Fruit fly (Drosophila melanogaster) whole organism, embryonic: ENCODE data around the gene CG5188.

Experiments used
- Abd-B ChIP-seq: fragments of 200-800 bp; sonication (Bioruptor generic); optimal IDR thresholded peaks from 2 replicates; lab custom pipeline; 2018; ENCODE audit warnings: missing biosample characterization, mild to moderate bottlenecking, missing genetic modification characterization, moderate library complexity
- Aef1 ChIP-seq: fragments of 200-800 bp; sonication (Bioruptor generic); IDR thresholded peaks from 3 replicates; pipeline ENCODE4 v1.3.6; 2022; ENCODE audit warnings: missing biosample characterization, missing genetic modification characterization
- CG11085 ChIP-seq: fragments of 200-800 bp; sonication (Bioruptor generic); IDR thresholded peaks from 2 replicates; pipeline ENCODE4 v1.3.6; 2022; ENCODE audit warnings: missing biosample characterization, missing genetic modification characterization
- CG11398 ChIP-seq: fragments of 200-800 bp; sonication (Bioruptor generic); optimal IDR thresholded peaks from 2 replicates; lab custom pipeline; 2016; ENCODE audit warnings: missing biosample characterization, missing genetic modification characterization
- CG11560 ChIP-seq: fragments of 200-800 bp; sonication (Bioruptor generic); IDR thresholded peaks from 3 replicates; pipeline ENCODE4 v1.3.6; 2022; ENCODE audit warnings: missing biosample characterization, missing genetic modification characterization
- CG13775 ChIP-seq: fragments of 200-800 bp; sonication (Bioruptor generic); optimal IDR thresholded peaks from 3 replicates; lab custom pipeline; 2017; ENCODE audit warnings: missing biosample characterization, mild to moderate bottlenecking, missing genetic modification characterization
- CG15073 ChIP-seq: fragments of 200-800 bp; sonication (Bioruptor generic); optimal IDR thresholded peaks from 2 replicates; lab custom pipeline; 2016; ENCODE audit warnings: missing biosample characterization, missing genetic modification characterization
- CG17385 ChIP-seq: fragments of 200-800 bp; sonication (Bioruptor generic); optimal IDR thresholded peaks from 3 replicates; lab custom pipeline; 2018; ENCODE audit warnings: missing biosample characterization, mild to moderate bottlenecking, missing genetic modification characterization
- CG17568 ChIP-seq: fragments of 200-800 bp; sonication (Bioruptor generic); optimal IDR thresholded peaks from 2 replicates; lab custom pipeline; 2018; ENCODE audit warnings: missing biosample characterization, mild to moderate bottlenecking, missing genetic modification characterization, moderate library complexity
- CG17612 ChIP-seq: fragments of 200-800 bp; sonication (Bioruptor generic); IDR thresholded peaks from 2 replicates; pipeline ENCODE4 v1.3.6; 2022; ENCODE audit warnings: missing biosample characterization, missing genetic modification characterization
- CG17802 ChIP-seq: fragments of 200-800 bp; sonication (Bioruptor generic); optimal IDR thresholded peaks from 2 replicates; lab custom pipeline; 2018; ENCODE audit warnings: missing biosample characterization, mild to moderate bottlenecking, missing genetic modification characterization, moderate library complexity
- CG18476 ChIP-seq: fragments of 200-800 bp; sonication (Bioruptor generic); optimal IDR thresholded peaks from 2 replicates; lab custom pipeline; 2016; ENCODE audit warnings: missing biosample characterization, mild to moderate bottlenecking, missing genetic modification characterization
- CG32532 ChIP-seq: fragments of 200-800 bp; sonication (Bioruptor generic); IDR thresholded peaks from 2 replicates; pipeline ENCODE4 v1.3.6; 2022; ENCODE audit warnings: missing biosample characterization, missing genetic modification characterization
- CG3838 ChIP-seq: fragments of 200-800 bp; sonication (Bioruptor generic); optimal IDR thresholded peaks from 3 replicates; lab custom pipeline; 2016; ENCODE audit warnings: missing biosample characterization, missing genetic modification characterization
- CG3995 ChIP-seq: fragments of 200-800 bp; sonication (Bioruptor generic); optimal IDR thresholded peaks from 3 replicates; lab custom pipeline; 2016; ENCODE audit warnings: missing biosample characterization, missing genetic modification characterization
- CG4424 ChIP-seq: fragments of 200-800 bp; sonication (Bioruptor generic); optimal IDR thresholded peaks from 3 replicates; lab custom pipeline; 2016; ENCODE audit warnings: missing biosample characterization, missing genetic modification characterization
- CG4617 ChIP-seq: fragments of 200-800 bp; sonication (Bioruptor generic); optimal IDR thresholded peaks from 3 replicates; lab custom pipeline; 2016; ENCODE audit warnings: missing biosample characterization, missing genetic modification characterization, borderline replicate concordance
- CG7556 ChIP-seq: fragments of 200-800 bp; sonication (Bioruptor generic); optimal IDR thresholded peaks from 2 replicates; lab custom pipeline; 2017; ENCODE audit warnings: missing biosample characterization, mild to moderate bottlenecking, missing genetic modification characterization
- CG7839 ChIP-seq: fragments of 200-800 bp; sonication (Bioruptor generic); optimal IDR thresholded peaks from 3 replicates; lab custom pipeline; 2018; ENCODE audit warnings: missing biosample characterization, mild to moderate bottlenecking, missing genetic modification characterization, moderate library complexity
- CG7963 ChIP-seq: fragments of 200-800 bp; sonication (Bioruptor generic); IDR thresholded peaks from 3 replicates; pipeline ENCODE4 v1.3.6; 2022; ENCODE audit warnings: missing biosample characterization, missing genetic modification characterization; ENCODE audit not compliant: partially characterized antibody
- CG7987 ChIP-seq: fragments of 200-800 bp; sonication (Bioruptor generic); optimal IDR thresholded peaks from 2 replicates; lab custom pipeline; 2018; ENCODE audit warnings: missing biosample characterization, mild to moderate bottlenecking, missing genetic modification characterization, moderate library complexity
- CG8281 ChIP-seq: fragments of 200-800 bp; sonication (Bioruptor generic); optimal IDR thresholded peaks from 2 replicates; lab custom pipeline; 2018; ENCODE audit warnings: missing biosample characterization, mild to moderate bottlenecking, missing genetic modification characterization, moderate library complexity
- CG8924 ChIP-seq: fragments of 200-800 bp; optimal IDR thresholded peaks from 3 replicates; lab custom pipeline; 2019; ENCODE audit warnings: missing biosample characterization, mild to moderate bottlenecking, missing genetic modification characterization, moderate library complexity
- CG9797 ChIP-seq: fragments of 200-800 bp; sonication (Bioruptor generic); optimal IDR thresholded peaks from 3 replicates; lab custom pipeline; 2018; ENCODE audit warnings: missing biosample characterization, mild to moderate bottlenecking, missing genetic modification characterization
- D ChIP-seq, 2 experiments: fragments of 200-800 bp in 1 of 2; fragments of >200 bp in 1 of 2; sonication (Bioruptor generic) in 1 of 2; optimal IDR thresholded peaks; 2 replicates in 1 of 2; 3 replicates in 1 of 2; lab custom pipeline; 2017; ENCODE audit warnings: mild to moderate bottlenecking in 1 of 2, missing biosample characterization in 1 of 2, missing genetic modification characterization in 1 of 2, missing genetic modification reagents in 1 of 2
- Gsc ChIP-seq: fragments of 200-800 bp; sonication (Bioruptor generic); IDR thresholded peaks from 2 replicates; pipeline ENCODE4 v1.3.6; 2022; ENCODE audit warnings: missing biosample characterization, missing genetic modification characterization
- HLH54F ChIP-seq: fragments of 200-800 bp; sonication (Bioruptor generic); optimal IDR thresholded peaks from 3 replicates; lab custom pipeline; 2016; ENCODE audit warnings: missing biosample characterization, missing genetic modification characterization
- HLHmδ ChIP-seq: fragments of 200-800 bp; sonication (Bioruptor generic); optimal IDR thresholded peaks from 2 replicates; lab custom pipeline; 2018; ENCODE audit warnings: missing biosample characterization, mild to moderate bottlenecking, missing genetic modification characterization, moderate library complexity
- Opbp ChIP-seq: fragments of 200-800 bp; sonication (Bioruptor generic); IDR thresholded peaks from 3 replicates; pipeline ENCODE4 v1.3.6; 2022; ENCODE audit warnings: missing biosample characterization, missing genetic modification characterization; ENCODE audit not compliant: partially characterized antibody
- PHDP ChIP-seq: fragments of 200-800 bp; sonication (Bioruptor generic); optimal IDR thresholded peaks from 3 replicates; lab custom pipeline; 2018; ENCODE audit warnings: missing biosample characterization, mild to moderate bottlenecking, missing genetic modification characterization, moderate library complexity
- Six4 ChIP-seq: fragments of 200-800 bp; sonication (Bioruptor generic); optimal IDR thresholded peaks from 2 replicates; lab custom pipeline; 2016; ENCODE audit warnings: missing biosample characterization, missing genetic modification characterization
- TFAM ChIP-seq: fragments of 200-800 bp; sonication (Bioruptor generic); optimal IDR thresholded peaks from 2 replicates; lab custom pipeline; 2017; ENCODE audit warnings: missing biosample characterization, missing genetic modification characterization, inconsistent platforms
- amos ChIP-seq: fragments of 200-800 bp; sonication (Bioruptor generic); IDR thresholded peaks from 2 replicates; pipeline ENCODE4 v1.3.6; 2022; ENCODE audit warnings: missing biosample characterization, missing genetic modification characterization; ENCODE audit not compliant: partially characterized antibody
- bbx ChIP-seq: fragments of 200-800 bp; sonication (Bioruptor generic); IDR thresholded peaks from 2 replicates; pipeline ENCODE4 v1.3.6; 2022; ENCODE audit warnings: missing biosample characterization, missing genetic modification characterization; ENCODE audit not compliant: partially characterized antibody
- fd3F ChIP-seq: fragments of 200-800 bp; sonication (Bioruptor generic); optimal IDR thresholded peaks from 2 replicates; lab custom pipeline; 2018; ENCODE audit warnings: missing biosample characterization, mild to moderate bottlenecking, missing genetic modification characterization, moderate library complexity
- fd96Cb ChIP-seq: fragments of 200-800 bp; sonication (Bioruptor generic); optimal IDR thresholded peaks from 2 replicates; lab custom pipeline; 2018; ENCODE audit warnings: missing biosample characterization, mild to moderate bottlenecking, missing genetic modification characterization, moderate library complexity
- kah ChIP-seq: fragments of 200-800 bp; sonication (Bioruptor generic); optimal IDR thresholded peaks from 2 replicates; lab custom pipeline; 2018; ENCODE audit warnings: missing biosample characterization, mild to moderate bottlenecking, missing genetic modification characterization
- nau ChIP-seq: fragments of 200-800 bp; sonication (Bioruptor generic); optimal IDR thresholded peaks from 3 replicates; lab custom pipeline; 2017; ENCODE audit warnings: missing biosample characterization, mild to moderate bottlenecking, missing genetic modification characterization, missing genetic modification reagents
- pan ChIP-seq, 4 experiments: fragments of >200 bp in 3 of 4; fragments of 200-800 bp in 1 of 4; sonication (Bioruptor generic) in 1 of 4; optimal IDR thresholded peaks in 3 of 4; IDR thresholded peaks in 1 of 4; 2 replicates each; pipeline versions ENCODE4 v1.3.6 to Lab custom; 2017 to 2022; ENCODE audit warnings: missing biosample characterization in 2 of 4, missing genetic modification characterization in 2 of 4, mixed read lengths in 1 of 4
- pb ChIP-seq: fragments of 200-800 bp; sonication (Bioruptor generic); optimal IDR thresholded peaks from 3 replicates; lab custom pipeline; 2016; ENCODE audit warnings: missing biosample characterization, missing genetic modification characterization
- pho ChIP-seq: fragments of 200-800 bp; sonication (Bioruptor generic); optimal IDR thresholded peaks from 2 replicates; lab custom pipeline; 2016; ENCODE audit warnings: missing biosample characterization, missing genetic modification characterization
- pnt ChIP-seq: fragments of 200-800 bp; sonication (Bioruptor generic); optimal IDR thresholded peaks from 3 replicates; lab custom pipeline; 2016; ENCODE audit warnings: missing biosample characterization, missing genetic modification characterization
- scrt ChIP-seq: fragments of 200-800 bp; sonication (Bioruptor generic); optimal IDR thresholded peaks from 2 replicates; lab custom pipeline; 2018; ENCODE audit warnings: missing biosample characterization, mild to moderate bottlenecking, missing genetic modification characterization, moderate library complexity
- ssp ChIP-seq: fragments of 200-800 bp; sonication (Bioruptor generic); IDR thresholded peaks from 2 replicates; pipeline ENCODE4 v1.3.6; 2022; ENCODE audit warnings: missing biosample characterization, missing genetic modification characterization
- vfl ChIP-seq: fragments of 200-800 bp; sonication (Bioruptor generic); optimal IDR thresholded peaks from 2 replicates; lab custom pipeline; 2016; ENCODE audit warnings: missing biosample characterization, missing genetic modification characterization

CG5188 gene

dm6 chr2L:10413251-10414127 is 15.1 kb upstream of the CG5188 start, which contains the start of the genes CG5355 and Klp31E (continued):
- TF ChIP-seq pb (GFP tag; lab: Kevin White, UChicago) (peak; percentile 10), nau (GFP tag; lab: Kevin White, UChicago) (no peak), amos (peak; percentile 68; the same call in 1 of the 2 replicates), Aef1 (GFP tag; lab: Robert Waterston, UW) (0 out of 3 replicates have a peak, but pooled peaks have one; percentile 26), CG18476 (peak; percentile 33), CG9797 (peak; percentile 34), pnt (GFP tag; lab: Kevin White, UChicago) (peak; percentile 5), pho (GFP tag; lab: Kevin White, UChicago) (peak; percentile 22), vfl (GFP tag; lab: Kevin White, UChicago) (peak; percentile 15), bbx (GFP tag; lab: Robert Waterston, UW) (peak; percentile 76), HLH54F (GFP tag; lab: Kevin White, UChicago) (peak; percentile 49), CG3838 (GFP tag; lab: Kevin White, UChicago) (no peak), CG8924 (tag; lab: Kevin White, UChicago) (peak; percentile 76), CG15073 (no peak), HLHmδ (GFP tag; lab: Kevin White, UChicago) (no peak), ssp (GFP tag; lab: Robert Waterston, UW) (peak; percentile 74), fd3F (GFP tag; lab: Kevin White, UChicago) (peak; percentile 64), CG7987 (GFP tag; lab: Kevin White, UChicago) (no peak), pan (optimal IDR thresholded peaks at IDR 0.05; lab: Kevin White, UChicago) (no peak), pan (GFP tag; optimal IDR thresholded peaks at IDR 0.05 in 1 of 2, IDR thresholded peaks at IDR 0.05 in 1 of 2) (peak in 1 of 2 experiments; percentile 63), CG7839 (tag; lab: Kevin White, UChicago) (peak; percentile 74), CG13775 (GFP tag; lab: Kevin White, UChicago) (peak; percentile 81), D (optimal IDR thresholded peaks at IDR 0.05; lab: Kevin White, UChicago) (no peak), D (GFP tag; optimal IDR thresholded peaks at IDR 0.05; lab: Kevin White, UChicago) (peak; percentile 66), Six4 (GFP tag; lab: Kevin White, UChicago) (peak; percentile 61), CG8281 (tag; lab: Kevin White, UChicago) (no peak), CG11560 (tag; lab: Robert Waterston, UW) (no peak), CG3995 (peak; percentile 10), scrt (GFP tag; lab: Kevin White, UChicago) (peak; percentile 63), CG7963 (GFP tag; lab: Robert Waterston, UW) (peak; percentile 49; the same call in 1 of the 3 replicates), kah (no peak), CG17385 (GFP tag; lab: Kevin White, UChicago) (peak; percentile 47), CG4617 (GFP tag; lab: Kevin White, UChicago) (peak; percentile 6), CG11085 (GFP tag; lab: Robert Waterston, UW) (no peak), TFAM (GFP tag; lab: Kevin White, UChicago) (no peak), CG17568 (GFP tag; lab: Kevin White, UChicago) (no peak), CG4424 (GFP tag; lab: Kevin White, UChicago) (peak; percentile 73), fd96Cb (tag; lab: Kevin White, UChicago) (peak; percentile 64), Abd-B (GFP tag; lab: Kevin White, UChicago) (no peak), CG11398 (GFP tag; lab: Kevin White, UChicago) (no peak), Gsc (GFP tag; lab: Robert Waterston, UW) (no peak), CG17612 (no peak), CG32532 (GFP tag; lab: Robert Waterston, UW) (peak; percentile 65), Opbp (GFP tag; lab: Robert Waterston, UW) (peak; percentile 71; the same call in 2 of the 3 replicates), PHDP (tag; lab: Kevin White, UChicago) (peak; percentile 56), CG17802 (tag; lab: Kevin White, UChicago) (peak; percentile 94), CG7556 (GFP tag; lab: Kevin White, UChicago) (peak; percentile 84)
- TF ChIP-seq, all 482 proteins: peak for 279
